Fruit fly (Drosophila melanogaster) whole organism, pupa: ENCODE data around the gene CG11696.

Experiments
- CG10348 ChIP-seq: fragments of 200-800 bp; sonication (Bioruptor generic); IDR thresholded peaks from 2 replicates; pipeline ENCODE4 v1.3.6; 2022; ENCODE audit warnings: missing biosample characterization, missing genetic modification characterization
- CG12605 ChIP-seq: fragments of 200-800 bp; sonication (Bioruptor generic); IDR thresholded peaks from 2 replicates; pipeline ENCODE4 v1.3.6; 2022; ENCODE audit warnings: missing biosample characterization, missing genetic modification characterization
- CG13204 ChIP-seq: fragments of 200-800 bp; sonication (Bioruptor generic); optimal IDR thresholded peaks from 2 replicates; lab custom pipeline; 2018; ENCODE audit warnings: missing biosample characterization, mild to moderate bottlenecking, missing genetic modification characterization, moderate library complexity
- CG14655 ChIP-seq: fragments of 200-800 bp; sonication (Bioruptor generic); optimal IDR thresholded peaks from 3 replicates; lab custom pipeline; 2017; ENCODE audit warnings: mild to moderate bottlenecking, missing biosample characterization, missing genetic modification reagents, missing genetic modification characterization
- CG15710 ChIP-seq: fragments of 200-800 bp; sonication (Bioruptor generic); optimal IDR thresholded peaks from 2 replicates; lab custom pipeline; 2018; ENCODE audit warnings: missing biosample characterization, mild to moderate bottlenecking, missing genetic modification characterization, moderate library complexity
- CG17806 ChIP-seq: fragments of 200-800 bp; sonication (Bioruptor generic); optimal IDR thresholded peaks from 2 replicates; lab custom pipeline; 2018; ENCODE audit warnings: missing biosample characterization, mild to moderate bottlenecking, missing genetic modification characterization, moderate library complexity
- CG32121 ChIP-seq: fragments of 200-800 bp; sonication (Bioruptor generic); IDR thresholded peaks from 2 replicates; pipeline ENCODE4 v1.3.6; 2022; ENCODE audit warnings: missing biosample characterization, missing genetic modification characterization
- CG34367 ChIP-seq: fragments of 200-800 bp; sonication (Bioruptor generic); optimal IDR thresholded peaks from 2 replicates; lab custom pipeline; 2018; ENCODE audit warnings: missing biosample characterization, mild to moderate bottlenecking, missing genetic modification characterization
- CG4496 ChIP-seq: fragments of 200-800 bp; sonication (Bioruptor generic); IDR thresholded peaks from 3 replicates; pipeline ENCODE4 v1.3.6; 2022; ENCODE audit warnings: missing biosample characterization, missing genetic modification characterization
- CG8159 ChIP-seq: fragments of 200-800 bp; sonication (Bioruptor generic); optimal IDR thresholded peaks from 3 replicates; lab custom pipeline; 2018; ENCODE audit warnings: missing biosample characterization, mild to moderate bottlenecking, missing genetic modification characterization, moderate library complexity
- CG8301 ChIP-seq: fragments of 200-800 bp; sonication (Bioruptor generic); optimal IDR thresholded peaks from 2 replicates; lab custom pipeline; 2018; ENCODE audit warnings: missing biosample characterization, mild to moderate bottlenecking, missing genetic modification characterization
- CG9948 ChIP-seq: fragments of 200-800 bp; sonication (Bioruptor generic); optimal IDR thresholded peaks from 2 replicates; lab custom pipeline; 2018; ENCODE audit warnings: missing biosample characterization, mild to moderate bottlenecking, missing genetic modification characterization, moderate library complexity
- D1 ChIP-seq: fragments of 200-800 bp; sonication (Bioruptor generic); optimal IDR thresholded peaks from 2 replicates; lab custom pipeline; 2018; ENCODE audit warnings: missing biosample characterization, mild to moderate bottlenecking, missing genetic modification characterization, moderate library complexity
- EcR ChIP-seq: fragments of 200-800 bp; sonication (Bioruptor generic); optimal IDR thresholded peaks from 3 replicates; lab custom pipeline; 2019; ENCODE audit warnings: missing biosample characterization, missing genetic modification characterization, mild to moderate bottlenecking, moderate library complexity, missing genetic modification reagents
- Ets98B ChIP-seq: fragments of 200-800 bp; sonication (Bioruptor generic); IDR thresholded peaks from 2 replicates; pipeline ENCODE4 v1.3.6; 2022; ENCODE audit warnings: missing biosample characterization, missing genetic modification characterization
- Pif1A ChIP-seq: fragments of 200-800 bp; sonication (Bioruptor generic); optimal IDR thresholded peaks from 3 replicates; lab custom pipeline; 2016; ENCODE audit warnings: missing biosample characterization, missing genetic modification characterization
- Pif1B ChIP-seq: fragments of 200-800 bp; sonication (Bioruptor generic); optimal IDR thresholded peaks from 3 replicates; lab custom pipeline; 2016; ENCODE audit warnings: missing biosample characterization, missing genetic modification characterization
- Snoo ChIP-seq: fragments of 200-800 bp; sonication (Bioruptor generic); optimal IDR thresholded peaks from 3 replicates; lab custom pipeline; 2017; ENCODE audit warnings: missing biosample characterization, mild to moderate bottlenecking, missing genetic modification characterization, inconsistent platforms
- fd96Ca ChIP-seq: fragments of 200-800 bp; sonication (Bioruptor generic); IDR thresholded peaks from 3 replicates; pipeline ENCODE4 v1.3.6; 2022; ENCODE audit warnings: missing biosample characterization, missing genetic modification characterization
- gl ChIP-seq: fragments of 200-800 bp; sonication (Bioruptor generic); optimal IDR thresholded peaks from 2 replicates; lab custom pipeline; 2018; ENCODE audit warnings: missing biosample characterization, mild to moderate bottlenecking, missing genetic modification characterization
- rn ChIP-seq: fragments of 200-800 bp; sonication (Bioruptor generic); IDR thresholded peaks from 2 replicates; pipeline ENCODE4 v1.3.6; 2022; ENCODE audit warnings: missing biosample characterization, missing genetic modification characterization

Gene CG11696

DNA sequence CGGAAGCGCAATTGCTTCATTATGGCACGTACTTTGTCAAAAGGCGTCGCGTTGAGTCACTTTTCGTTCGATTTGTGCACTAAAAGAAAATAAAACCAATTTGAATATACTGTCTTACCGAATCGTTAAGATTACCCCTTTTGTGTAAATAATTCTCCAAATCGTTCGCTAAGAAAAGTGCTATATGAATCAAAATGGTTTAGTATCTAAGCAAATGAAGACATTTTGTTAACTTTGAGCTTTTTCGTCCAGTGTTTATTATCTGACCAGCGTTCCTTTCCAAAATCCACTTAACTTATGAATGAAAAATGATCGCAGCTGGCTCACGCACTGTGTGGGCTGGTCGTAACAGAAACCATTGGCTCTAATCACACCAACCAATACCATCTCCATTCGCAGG lies 23.5 kb upstream of the CG11696 start:
- TF ChIP-seq Ets98B (0 out of 2 replicates have a peak, but pooled peaks have one; percentile 39), Snoo (no peak), CG17806 (tag; lab: Kevin White, UChicago) (peak; percentile 27), CG10348 (GFP tag; lab: Robert Waterston, UW) (no peak), Pif1A (peak; percentile 10), CG9948 (peak; percentile 26), D1 (no peak), CG8301 (tag; lab: Kevin White, UChicago) (peak; percentile 47), Pif1B (peak; percentile 15), CG12605 (GFP tag; lab: Robert Waterston, UW) (no peak), CG4496 (GFP tag; lab: Robert Waterston, UW) (no peak), rn (GFP tag; lab: Robert Waterston, UW) (no peak), gl (tag; lab: Kevin White, UChicago) (no peak), CG13204 (GFP tag; lab: Kevin White, UChicago) (no peak), CG15710 (tag; lab: Kevin White, UChicago) (peak; percentile 5), CG14655 (peak; percentile 55), CG8159 (tag; lab: Kevin White, UChicago) (peak; percentile 20), CG32121 (GFP tag; lab: Robert Waterston, UW) (no peak), fd96Ca (GFP tag; lab: Robert Waterston, UW) (no peak), CG34367 (tag; lab: Kevin White, UChicago) (peak; percentile 2)

- TF ChIP-seq CG8301 (tag; lab: Kevin White, UChicago) (peak; percentile 15), Pif1A (peak; percentile 18), CG14655 (peak; percentile 16), CG4496 (GFP tag; lab: Robert Waterston, UW) (no peak; the same call in 2 of the 3 replicates), rn (GFP tag; lab: Robert Waterston, UW) (no peak), EcR (GFP tag; lab: Kevin White, UChicago) (no peak), Pif1B (no peak), CG13204 (GFP tag; lab: Kevin White, UChicago) (no peak), CG12605 (GFP tag; lab: Robert Waterston, UW) (peak; percentile 12; the same call in 1 of the 2 replicates), gl (tag; lab: Kevin White, UChicago) (no peak), Snoo (peak; percentile 14), D1 (no peak), CG34367 (tag; lab: Kevin White, UChicago) (no peak), Ets98B (0 out of 2 replicates have a peak, but pooled peaks have one; percentile 39)
Observed at dm6 chrX:11555070-11555469, 18.5 kb upstream of the CG11696 start.

dm6 chrX:11556774-11557173 lies 16.8 kb upstream of the CG11696 start:
- TF ChIP-seq CG4496 (GFP tag; lab: Robert Waterston, UW) (no peak), gl (tag; lab: Kevin White, UChicago) (no peak), CG13204 (GFP tag; lab: Kevin White, UChicago) (no peak), CG17806 (tag; lab: Kevin White, UChicago) (no peak), D1 (no peak), CG8159 (tag; lab: Kevin White, UChicago) (no peak), Pif1A (no peak), CG32121 (GFP tag; lab: Robert Waterston, UW) (no peak)

DNA sequence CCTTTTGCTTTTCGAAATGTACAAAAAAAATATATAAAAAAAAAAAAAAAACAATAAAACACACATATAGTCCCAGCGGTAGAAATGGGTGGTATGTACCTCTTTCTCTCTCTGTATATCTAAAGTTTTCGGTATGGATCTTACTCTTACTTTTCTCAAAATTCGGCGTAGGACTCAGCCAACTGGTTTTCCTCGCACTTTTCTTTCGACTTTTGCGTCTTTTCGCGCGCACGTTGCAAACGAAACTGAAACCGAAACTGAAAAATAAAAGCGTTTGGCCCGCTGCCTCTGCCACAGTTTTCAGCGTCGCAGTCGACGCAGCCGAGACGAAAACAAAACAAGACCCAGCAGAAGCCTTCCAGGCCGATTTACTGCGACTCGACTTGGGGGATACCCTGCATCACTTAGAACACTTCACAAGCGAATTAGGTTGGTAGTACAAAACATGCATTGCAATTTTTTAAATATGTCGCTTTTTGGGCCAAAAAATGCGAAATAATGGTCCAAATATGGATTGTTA lies 15.1 kb upstream of the CG11696 start, which contains the start of gene CG1572:
Gene CG1572 (minus strand): TSS at position 266 of the 520 bp plus-strand sequence.
- TF ChIP-seq CG12605 (GFP tag; lab: Robert Waterston, UW) (0 out of 2 replicates have a peak, but pooled peaks have one; percentile 19), CG8301 (tag; lab: Kevin White, UChicago) (no peak), CG14655 (peak; percentile 18), Ets98B (peak; percentile 59), CG15710 (tag; lab: Kevin White, UChicago) (no peak), D1 (no peak), CG9948 (no peak), rn (GFP tag; lab: Robert Waterston, UW) (no peak), gl (tag; lab: Kevin White, UChicago) (no peak), CG13204 (GFP tag; lab: Kevin White, UChicago) (peak; percentile 29), CG34367 (tag; lab: Kevin White, UChicago) (no peak), CG10348 (GFP tag; lab: Robert Waterston, UW) (no peak), CG17806 (tag; lab: Kevin White, UChicago) (no peak), CG4496 (GFP tag; lab: Robert Waterston, UW) (peak; percentile 30; the same call in 1 of the 3 replicates), Snoo (peak; percentile 28), CG8159 (tag; lab: Kevin White, UChicago) (no peak), Pif1A (peak; percentile 11), fd96Ca (GFP tag; lab: Robert Waterston, UW) (no peak), EcR (GFP tag; lab: Kevin White, UChicago) (no peak), Pif1B (peak; percentile 34), CG32121 (GFP tag; lab: Robert Waterston, UW) (0 out of 2 replicates have a peak, but pooled peaks have one; percentile 48)
- TF ChIP-seq, all 21 proteins: peak for 9

- TF ChIP-seq D1 (no peak), CG10348 (GFP tag; lab: Robert Waterston, UW) (peak; percentile 43; the same call in 1 of the 2 replicates), CG8159 (tag; lab: Kevin White, UChicago) (peak; percentile 90), Snoo (peak; percentile 74), Ets98B (peak; percentile 41), CG4496 (GFP tag; lab: Robert Waterston, UW) (peak; percentile 56; the same call in 2 of the 3 replicates), EcR (GFP tag; lab: Kevin White, UChicago) (peak; percentile 34), CG32121 (GFP tag; lab: Robert Waterston, UW) (peak; percentile 72), CG8301 (tag; lab: Kevin White, UChicago) (peak; percentile 80), Pif1A (peak; percentile 54), CG12605 (GFP tag; lab: Robert Waterston, UW) (peak; percentile 36), fd96Ca (GFP tag; lab: Robert Waterston, UW) (peak; percentile 22; the same call in 1 of the 3 replicates), CG34367 (tag; lab: Kevin White, UChicago) (peak; percentile 73), rn (GFP tag; lab: Robert Waterston, UW) (peak; percentile 49; the same call in 1 of the 2 replicates), CG14655 (peak; percentile 87), CG13204 (GFP tag; lab: Kevin White, UChicago) (peak; percentile 50), CG17806 (tag; lab: Kevin White, UChicago) (peak; percentile 80), Pif1B (peak; percentile 53), gl (tag; lab: Kevin White, UChicago) (peak; percentile 47), CG15710 (tag; lab: Kevin White, UChicago) (peak; percentile 88), CG9948 (peak; percentile 83)
Observed at dm6 chrX:11559728-11560724, 13.5 kb upstream of the CG11696 start.
